Worm (Caenorhabditis elegans): ENCODE measurements around the gene pcs-1.

DNA sequence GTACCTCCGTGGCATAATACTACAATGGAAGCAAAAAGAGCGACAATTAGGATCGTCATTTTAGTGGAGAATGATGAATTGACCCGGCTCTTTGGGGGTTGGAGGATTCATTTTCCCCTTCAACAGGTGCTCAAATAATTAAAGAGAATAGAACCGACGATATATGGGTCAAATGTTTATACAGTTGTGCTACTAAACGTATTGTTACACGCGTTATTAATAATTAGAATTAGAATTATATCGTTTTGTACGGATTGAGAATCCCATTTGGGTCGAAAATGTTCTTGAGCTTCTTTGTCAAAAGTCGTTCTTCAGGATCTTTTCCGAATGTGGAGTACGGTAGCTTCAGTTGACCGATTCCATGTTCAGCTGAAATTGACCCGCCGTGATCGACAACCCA, 38.8 kb downstream of the pcs-1 start, which contains the start of gene Y62F5A.9:
- TF ChIP-seq dao-5 (tag; optimal IDR thresholded peaks at IDR 0.05) (no peak), him-1 (tag; optimal IDR thresholded peaks at IDR 0.05) (no peak)
